Fruit fly (Drosophila melanogaster) whole organism, embryonic: Measurements from ENCODE around the gene CG15431.

Experiments
- BEAF-32 ChIP-seq: fragments of 200-800 bp; sonication (Bioruptor generic); optimal IDR thresholded peaks from 3 replicates; lab custom pipeline; 2017; ENCODE audit warnings: missing biosample characterization, missing genetic modification characterization, mild to moderate bottlenecking, moderate library complexity, missing genetic modification reagents
- CG10274 ChIP-seq: fragments of 200-800 bp; sonication (Bioruptor generic); optimal IDR thresholded peaks from 3 replicates; lab custom pipeline; 2017; ENCODE audit warnings: missing biosample characterization, mild to moderate bottlenecking, missing genetic modification characterization
- CG11723 ChIP-seq: fragments of 200-800 bp; sonication (Bioruptor generic); optimal IDR thresholded peaks from 2 replicates; lab custom pipeline; 2017; ENCODE audit warnings: missing biosample characterization, mild to moderate bottlenecking, missing genetic modification characterization
- CG13123 ChIP-seq: fragments of 200-800 bp; sonication (Bioruptor generic); optimal IDR thresholded peaks from 2 replicates; lab custom pipeline; 2016; ENCODE audit warnings: missing biosample characterization, missing genetic modification characterization
- CG13424 ChIP-seq: fragments of 200-800 bp; sonication (Bioruptor generic); optimal IDR thresholded peaks from 2 replicates; lab custom pipeline; 2019; ENCODE audit warnings: missing biosample characterization, mild to moderate bottlenecking, missing genetic modification characterization, moderate library complexity
- CG13775 ChIP-seq: fragments of 200-800 bp; sonication (Bioruptor generic); optimal IDR thresholded peaks from 3 replicates; lab custom pipeline; 2017; ENCODE audit warnings: missing biosample characterization, mild to moderate bottlenecking, missing genetic modification characterization
- CG14050 ChIP-seq: fragments of 200-800 bp; sonication (Bioruptor generic); IDR thresholded peaks from 3 replicates; pipeline ENCODE4 v1.3.6; 2022; ENCODE audit warnings: missing biosample characterization, missing genetic modification characterization
- CG15011 ChIP-seq: fragments of 200-800 bp; sonication (Bioruptor generic); optimal IDR thresholded peaks from 3 replicates; lab custom pipeline; 2018; ENCODE audit warnings: missing biosample characterization, mild to moderate bottlenecking, missing genetic modification characterization
- CG15073 ChIP-seq: fragments of 200-800 bp; sonication (Bioruptor generic); optimal IDR thresholded peaks from 2 replicates; lab custom pipeline; 2016; ENCODE audit warnings: missing biosample characterization, missing genetic modification characterization
- CG18476 ChIP-seq: fragments of 200-800 bp; sonication (Bioruptor generic); optimal IDR thresholded peaks from 2 replicates; lab custom pipeline; 2016; ENCODE audit warnings: missing biosample characterization, mild to moderate bottlenecking, missing genetic modification characterization
- CG30403 ChIP-seq: fragments of 200-800 bp; sonication (Bioruptor generic); optimal IDR thresholded peaks from 3 replicates; lab custom pipeline; 2016; ENCODE audit warnings: missing biosample characterization, missing genetic modification characterization
- CG31365 ChIP-seq: fragments of 200-800 bp; sonication (Bioruptor generic); optimal IDR thresholded peaks from 2 replicates; lab custom pipeline; 2018; ENCODE audit warnings: missing biosample characterization, mild to moderate bottlenecking, missing genetic modification characterization
- CG31441 ChIP-seq: fragments of 200-800 bp; sonication (Bioruptor generic); IDR thresholded peaks from 2 replicates; pipeline ENCODE4 v1.3.6; 2022; ENCODE audit warnings: missing biosample characterization, missing genetic modification characterization
- CG4404 ChIP-seq: fragments of 200-800 bp; sonication (Bioruptor generic); IDR thresholded peaks from 2 replicates; pipeline ENCODE4 v1.3.6; 2022; ENCODE audit warnings: missing biosample characterization, missing genetic modification characterization
- CG4424 ChIP-seq: fragments of 200-800 bp; sonication (Bioruptor generic); optimal IDR thresholded peaks from 3 replicates; lab custom pipeline; 2016; ENCODE audit warnings: missing biosample characterization, missing genetic modification characterization
- CG6765 ChIP-seq: fragments of 200-800 bp; sonication (Bioruptor generic); optimal IDR thresholded peaks from 3 replicates; lab custom pipeline; 2017; ENCODE audit warnings: missing biosample characterization, mild to moderate bottlenecking, missing genetic modification characterization
- CG6813 ChIP-seq: fragments of 200-800 bp; sonication (Bioruptor generic); optimal IDR thresholded peaks from 2 replicates; lab custom pipeline; 2017; ENCODE audit warnings: missing biosample characterization, missing genetic modification characterization, mild to moderate bottlenecking, moderate library complexity, missing genetic modification reagents
- CG7372 ChIP-seq: fragments of 200-800 bp; sonication (Bioruptor generic); IDR thresholded peaks from 2 replicates; pipeline ENCODE4 v1.3.6; 2022; ENCODE audit warnings: missing biosample characterization, missing genetic modification characterization
- CG8089 ChIP-seq: fragments of 200-800 bp; sonication (Bioruptor generic); optimal IDR thresholded peaks from 3 replicates; lab custom pipeline; 2016; ENCODE audit warnings: missing biosample characterization, missing genetic modification characterization
- CG8281 ChIP-seq: fragments of 200-800 bp; sonication (Bioruptor generic); optimal IDR thresholded peaks from 2 replicates; lab custom pipeline; 2018; ENCODE audit warnings: missing biosample characterization, mild to moderate bottlenecking, missing genetic modification characterization, moderate library complexity
- D19B ChIP-seq: fragments of 200-800 bp; sonication (Bioruptor generic); optimal IDR thresholded peaks from 2 replicates; lab custom pipeline; 2017; ENCODE audit warnings: missing biosample characterization, mild to moderate bottlenecking, missing genetic modification characterization
- Doc2 ChIP-seq: fragments of 200-800 bp; sonication (Bioruptor generic); IDR thresholded peaks from 2 replicates; pipeline ENCODE4 v1.3.6; 2022; ENCODE audit warnings: missing biosample characterization, missing genetic modification characterization
- Doc3 ChIP-seq: fragments of 200-800 bp; sonication (Bioruptor generic); IDR thresholded peaks from 3 replicates; pipeline ENCODE4 v1.3.6; 2022; ENCODE audit warnings: missing biosample characterization, missing genetic modification characterization; ENCODE audit not compliant: partially characterized antibody
- Gug ChIP-seq: fragments of 200-800 bp; sonication (Bioruptor generic); IDR thresholded peaks from 4 replicates; pipeline ENCODE4 v1.3.6; 2022; ENCODE audit warnings: missing biosample characterization, missing genetic modification characterization
- H15 ChIP-seq: fragments of 200-800 bp; sonication (Bioruptor generic); IDR thresholded peaks from 3 replicates; pipeline ENCODE4 v1.3.6; 2022; ENCODE audit warnings: missing biosample characterization, missing genetic modification characterization
- HLH54F ChIP-seq: fragments of 200-800 bp; sonication (Bioruptor generic); optimal IDR thresholded peaks from 3 replicates; lab custom pipeline; 2016; ENCODE audit warnings: missing biosample characterization, missing genetic modification characterization
- Meics ChIP-seq: fragments of 200-800 bp; sonication (Bioruptor generic); optimal IDR thresholded peaks from 2 replicates; lab custom pipeline; 2017; ENCODE audit warnings: missing biosample characterization, mild to moderate bottlenecking, missing genetic modification characterization
- Poxn ChIP-seq: fragments of 200-800 bp; sonication (Bioruptor generic); IDR thresholded peaks from 2 replicates; pipeline ENCODE4 v1.3.6; 2022; ENCODE audit warnings: missing biosample characterization, missing genetic modification characterization
- Ravus ChIP-seq: fragments of 200-800 bp; sonication (Bioruptor generic); IDR thresholded peaks from 2 replicates; pipeline ENCODE4 v1.3.6; 2022; ENCODE audit warnings: missing biosample characterization, missing genetic modification characterization
- Ssrp ChIP-seq: fragments of 200-800 bp; sonication (Bioruptor generic); optimal IDR thresholded peaks from 2 replicates; lab custom pipeline; 2018; ENCODE audit warnings: missing biosample characterization, mild to moderate bottlenecking, missing genetic modification characterization, moderate library complexity
- aop ChIP-seq: fragments of 200-800 bp; sonication (Bioruptor generic); IDR thresholded peaks from 2 replicates; pipeline ENCODE4 v1.3.6; 2022; ENCODE audit warnings: missing biosample characterization, missing genetic modification characterization
- btn ChIP-seq: fragments of 200-800 bp; sonication (Bioruptor generic); optimal IDR thresholded peaks from 2 replicates; lab custom pipeline; 2016; ENCODE audit warnings: missing biosample characterization, missing genetic modification characterization
- cad ChIP-seq: fragments of >200 bp; optimal IDR thresholded peaks from 2 replicates; lab custom pipeline; 2017; ENCODE audit warnings: missing biosample characterization, missing genetic modification characterization
- dmrt99B ChIP-seq: fragments of 200-800 bp; sonication (Bioruptor generic); optimal IDR thresholded peaks from 2 replicates; lab custom pipeline; 2018; ENCODE audit warnings: missing biosample characterization, mild to moderate bottlenecking, missing genetic modification characterization, moderate library complexity
- ewg ChIP-seq: fragments of 200-800 bp; sonication (Bioruptor generic); optimal IDR thresholded peaks from 3 replicates; lab custom pipeline; 2017; ENCODE audit warnings: mild to moderate bottlenecking, missing biosample characterization, missing genetic modification reagents, missing genetic modification characterization
- gcm2 ChIP-seq: fragments of 200-800 bp; sonication (Bioruptor generic); optimal IDR thresholded peaks from 2 replicates; lab custom pipeline; 2016; ENCODE audit warnings: missing biosample characterization, missing genetic modification characterization
- gfzf ChIP-seq: fragments of 200-800 bp; sonication (Bioruptor generic); optimal IDR thresholded peaks from 2 replicates; lab custom pipeline; 2016; ENCODE audit warnings: missing biosample characterization, mild to moderate bottlenecking, missing genetic modification characterization, moderate library complexity
- inv ChIP-seq: fragments of 200-800 bp; sonication (Bioruptor generic); IDR thresholded peaks from 2 replicates; pipeline ENCODE4 v1.3.6; 2022; ENCODE audit warnings: missing biosample characterization, missing genetic modification characterization; ENCODE audit not compliant: partially characterized antibody
- oc ChIP-seq: fragments of 200-800 bp; sonication (Bioruptor generic); optimal IDR thresholded peaks from 2 replicates; lab custom pipeline; 2018; ENCODE audit warnings: missing biosample characterization, mild to moderate bottlenecking, missing genetic modification characterization, moderate library complexity
- otp ChIP-seq: fragments of 200-800 bp; sonication (Bioruptor generic); IDR thresholded peaks from 3 replicates; pipeline ENCODE4, ENCODE4 v1.3.6; 2022; ENCODE audit warnings: missing biosample characterization, missing genetic modification characterization
- pfk ChIP-seq: fragments of 200-800 bp; sonication (Bioruptor generic); optimal IDR thresholded peaks from 2 replicates; lab custom pipeline; 2018; ENCODE audit warnings: missing biosample characterization, mild to moderate bottlenecking, missing genetic modification characterization, moderate library complexity
- pho ChIP-seq: fragments of 200-800 bp; sonication (Bioruptor generic); optimal IDR thresholded peaks from 2 replicates; lab custom pipeline; 2016; ENCODE audit warnings: missing biosample characterization, missing genetic modification characterization
- prd ChIP-seq, 3 experiments: fragments of >200 bp in 2 of 3; fragments of 200-800 bp in 1 of 3; sonication (Bioruptor generic) in 1 of 3; optimal IDR thresholded peaks in 2 of 3; IDR thresholded peaks in 1 of 3; 2 replicates in 2 of 3; 3 replicates in 1 of 3; pipeline versions ENCODE4 v1.3.6 to Lab custom; 2017 to 2022; ENCODE audit warnings: missing biosample characterization in 1 of 3, missing genetic modification characterization in 1 of 3
- pzg ChIP-seq: fragments of 200-800 bp; sonication (Bioruptor generic); optimal IDR thresholded peaks from 3 replicates; lab custom pipeline; 2018; ENCODE audit warnings: missing biosample characterization, mild to moderate bottlenecking, missing genetic modification characterization, moderate library complexity
- rib ChIP-seq: fragments of 200-800 bp; sonication (Bioruptor generic); IDR thresholded peaks from 2 replicates; pipeline ENCODE4 v1.3.6; 2022; ENCODE audit warnings: missing biosample characterization, missing genetic modification characterization
- sima ChIP-seq: fragments of 200-800 bp; sonication (Bioruptor generic); optimal IDR thresholded peaks from 2 replicates; lab custom pipeline; 2016; ENCODE audit warnings: missing biosample characterization, missing genetic modification characterization
- slou ChIP-seq: fragments of 200-800 bp; sonication (Bioruptor generic); optimal IDR thresholded peaks from 3 replicates; lab custom pipeline; 2016; ENCODE audit warnings: missing biosample characterization, missing genetic modification characterization
- sug ChIP-seq: fragments of 200-800 bp; optimal IDR thresholded peaks from 2 replicates; lab custom pipeline; 2019; ENCODE audit warnings: missing biosample characterization, mild to moderate bottlenecking, missing genetic modification characterization, moderate library complexity
- usp ChIP-seq: fragments of >200 bp; optimal IDR thresholded peaks from 2 replicates; lab custom pipeline; 2017; ENCODE audit warnings: missing biosample characterization, missing genetic modification characterization
- zf30C ChIP-seq: fragments of 200-800 bp; sonication (Bioruptor generic); optimal IDR thresholded peaks from 3 replicates; lab custom pipeline; 2018; ENCODE audit warnings: missing biosample characterization, mild to moderate bottlenecking, missing genetic modification characterization

Gene CG15431

dm6 chr2L:4448582-4449016 lies 7.5 kb upstream of the CG15431 start, which contains the start of gene MFS18 (continued):
- TF ChIP-seq Gug (GFP tag; lab: Robert Waterston, UW) (peak; percentile 99), D19B (GFP tag; lab: Kevin White, UChicago) (peak; percentile 94), H15 (peak; percentile 99), rib (peak; percentile 97), Meics (GFP tag; lab: Kevin White, UChicago) (peak; percentile 98), CG11723 (GFP tag; lab: Kevin White, UChicago) (peak; percentile 89), CG6765 (peak; percentile 97), CG10274 (peak; percentile 100), CG15073 (GFP tag; lab: Kevin White, UChicago) (peak; percentile 80), CG7372 (GFP tag; lab: Robert Waterston, UW) (peak; percentile 97), sug (peak; percentile 82), oc (peak; percentile 95), CG13424 (tag; lab: Kevin White, UChicago) (peak; percentile 92), Doc3 (GFP tag; lab: Robert Waterston, UW) (peak; percentile 62), zf30C (no peak), slou (GFP tag; lab: Kevin White, UChicago) (peak; percentile 98), CG6813 (peak; percentile 98), CG8089 (GFP tag; lab: Kevin White, UChicago) (peak; percentile 71), CG30403 (peak; percentile 98), pho (GFP tag; lab: Kevin White, UChicago) (peak; percentile 87), CG31365 (peak; percentile 89), dmrt99B (tag; lab: Kevin White, UChicago) (peak; percentile 99), CG18476 (GFP tag; lab: Kevin White, UChicago) (peak; percentile 95), usp (GFP tag; lab: Kevin White, UChicago) (no peak), CG13775 (GFP tag; lab: Kevin White, UChicago) (peak; percentile 98), CG4404 (peak; percentile 98), pzg (GFP tag; lab: Kevin White, UChicago) (peak; percentile 45), aop (GFP tag; lab: Robert Waterston, UW) (peak; percentile 93), HLH54F (peak; percentile 88), Doc2 (peak; percentile 94), CG14050 (GFP tag; lab: Robert Waterston, UW) (peak; percentile 98), gfzf (GFP tag; lab: Kevin White, UChicago) (peak; percentile 30), Poxn (peak; percentile 92), CG31441 (GFP tag; lab: Robert Waterston, UW) (peak; percentile 99), sima (peak; percentile 14), prd (optimal IDR thresholded peaks at IDR 0.05; lab: Kevin White, UChicago) (no peak), prd (GFP tag; IDR thresholded peaks at IDR 0.05; lab: Robert Waterston, UW) (peak; percentile 100), BEAF-32 (GFP tag; lab: Kevin White, UChicago) (peak; percentile 49), CG13123 (peak; percentile 93), ewg (GFP tag; lab: Kevin White, UChicago) (peak; percentile 88), CG8281 (tag; lab: Kevin White, UChicago) (peak; percentile 91), otp (GFP tag; lab: Robert Waterston, UW) (peak; percentile 99), inv (GFP tag; lab: Robert Waterston, UW) (peak; percentile 48), CG4424 (GFP tag; lab: Kevin White, UChicago) (peak; percentile 99), Ravus (GFP tag; lab: Robert Waterston, UW) (peak; percentile 97), pfk (GFP tag; lab: Kevin White, UChicago) (peak; percentile 38), btn (GFP tag; lab: Kevin White, UChicago) (peak; percentile 25), gcm2 (GFP tag; lab: Kevin White, UChicago) (peak; percentile 73), CG15011 (peak; percentile 97), cad (GFP tag; lab: Kevin White, UChicago) (no peak), Ssrp (tag; lab: Kevin White, UChicago) (peak; percentile 93)
